Fruit fly (Drosophila melanogaster) whole organism, prepupa: ENCODE results near the gene CG5676.

ENCODE experiments used
- Hr39 ChIP-seq: fragments of 200-800 bp; sonication (Bioruptor generic); optimal IDR thresholded peaks from 2 replicates; lab custom pipeline; 2016; ENCODE audit warnings: missing biosample characterization, missing genetic modification characterization
- lz ChIP-seq: fragments of 200-800 bp; sonication (Bioruptor generic); optimal IDR thresholded peaks from 3 replicates; lab custom pipeline; 2016; ENCODE audit warnings: missing biosample characterization, missing genetic modification characterization

- TF ChIP-seq Hr39 (GFP tag; lab: Kevin White, UChicago) (no peak), lz (no peak)
Measured at dm6 chr2L:10263343-10263744, 7.7 kb upstream of the CG5676 start, which contains the start of gene Rsf1.
